Fruit fly (Drosophila melanogaster): ENCODE measurements around the gene grn.

- TF ChIP-seq CG1621 (tag; optimal IDR thresholded peaks at IDR 0.05), result no peak
- TF ChIP-seq CG31627 (GFP tag; optimal IDR thresholded peaks at IDR 0.05), result no peak
- no peak for TF ChIP-seq CG9139 (GFP tag; optimal IDR thresholded peaks at IDR 0.05)
- no peak for TF ChIP-seq cyc (GFP tag; optimal IDR thresholded peaks at IDR 0.05)
- no peak for TF ChIP-seq CG6808 (GFP tag; optimal IDR thresholded peaks at IDR 0.05)
- TF ChIP-seq Smox (GFP tag; optimal IDR thresholded peaks at IDR 0.05), result no peak
- TF ChIP-seq achi (GFP tag; optimal IDR thresholded peaks at IDR 0.05), result no peak
- no peak for TF ChIP-seq dac (GFP tag; optimal IDR thresholded peaks at IDR 0.05)
- TF ChIP-seq OdsH (GFP tag; optimal IDR thresholded peaks at IDR 0.05), result no peak
- TF ChIP-seq CG15336 (GFP tag; IDR thresholded peaks at IDR 0.05), result no peak
- TF ChIP-seq CG8632 (GFP tag; optimal IDR thresholded peaks at IDR 0.05), result no peak
- no peak for TF ChIP-seq Eip93F (GFP tag; optimal IDR thresholded peaks at IDR 0.05)
- no peak for TF ChIP-seq topi (GFP tag; optimal IDR thresholded peaks at IDR 0.05)
- no peak for TF ChIP-seq Hr39 (GFP tag; optimal IDR thresholded peaks at IDR 0.05)
Measured at dm6 chr3R:8152578-8153191, 28.6 kb downstream of the grn start.

All from whole organism, prepupa.